Worm (Caenorhabditis elegans): ENCODE results near the gene C16A11.10.

- TF ChIP-seq scrt-1 (GFP tag; IDR thresholded peaks at IDR 0.05) (no peak), ama-1 (optimal IDR thresholded peaks at IDR 0.05) (no peak), tra-4 (tag; optimal IDR thresholded peaks at IDR 0.05) (no peak), ceh-13 (GFP tag; optimal IDR thresholded peaks at IDR 0.05) (no peak), ets-7 (tag; optimal IDR thresholded peaks at IDR 0.05) (no peak), tbx-11 (GFP tag; IDR thresholded peaks at IDR 0.05) (no peak), F13C5.2 (tag; optimal IDR thresholded peaks at IDR 0.05) (no peak), hmbx-1 (tag; optimal IDR thresholded peaks at IDR 0.05) (no peak), flt-1 (GFP tag; IDR thresholded peaks at IDR 0.05) (no peak), aly-1 (tag; optimal IDR thresholded peaks at IDR 0.05) (no peak), hmg-4 (GFP tag; optimal IDR thresholded peaks at IDR 0.05) (no peak), tbx-37 (GFP tag; conservative IDR thresholded peaks at IDR 0.05) (no peak)
Measured at ce11 chrII:4238963-4239362, 7.8 kb downstream of the C16A11.10 start.

Measured in whole organism, early embryonic.